Fruit fly (Drosophila melanogaster) whole organism, adult: Measurements from ENCODE around the gene CG11693.

Experiments
- Crg-1 ChIP-seq: fragments of 200-800 bp; sonication (Bioruptor generic); optimal IDR thresholded peaks from 2 replicates; lab custom pipeline; 2016; ENCODE audit warnings: missing biosample characterization, missing genetic modification characterization
- bab1 ChIP-seq: fragments of 200-800 bp; sonication (Bioruptor generic); optimal IDR thresholded peaks from 3 replicates; lab custom pipeline; 2019; ENCODE audit warnings: missing biosample characterization, mild to moderate bottlenecking, missing genetic modification characterization, moderate library complexity
- ovo ChIP-seq: fragments of 200-800 bp; sonication (Bioruptor generic); optimal IDR thresholded peaks from 2 replicates; lab custom pipeline; 2016; ENCODE audit warnings: missing biosample characterization, missing genetic modification characterization
- pad ChIP-seq: fragments of 200-800 bp; sonication (Bioruptor generic); optimal IDR thresholded peaks from 3 replicates; lab custom pipeline; 2017; ENCODE audit warnings: missing biosample characterization, missing genetic modification characterization, mild to moderate bottlenecking, moderate library complexity, missing genetic modification reagents
- tj ChIP-seq: fragments of 200-800 bp; sonication (Bioruptor generic); optimal IDR thresholded peaks from 3 replicates; lab custom pipeline; 2017; ENCODE audit warnings: missing biosample characterization, mild to moderate bottlenecking, missing genetic modification characterization, moderate library complexity

DNA sequence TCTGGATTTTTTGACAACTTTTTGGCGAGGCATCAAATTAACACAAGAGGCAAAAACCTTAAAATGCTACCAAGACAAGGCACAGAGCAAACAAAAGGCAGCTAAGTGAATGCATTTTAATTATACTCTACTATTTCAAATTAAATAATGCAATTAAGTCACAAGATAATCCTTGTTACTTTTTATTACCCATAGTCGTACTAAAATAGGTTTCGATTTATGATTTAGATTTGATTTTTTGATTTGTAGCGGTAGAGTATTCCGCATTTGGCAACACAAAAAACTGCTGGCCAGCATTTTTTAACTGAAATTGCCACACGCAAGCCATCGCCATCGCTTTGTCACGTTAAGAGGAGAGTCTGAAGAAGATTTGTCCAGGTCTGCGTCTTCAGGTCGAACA, 27.9 kb downstream of the CG11693 start:
- no peak for TF ChIP-seq ovo
- no peak for TF ChIP-seq pad (GFP tag; lab: Kevin White, UChicago)
- no peak for TF ChIP-seq tj (GFP tag; lab: Kevin White, UChicago)
- TF ChIP-seq bab1 (GFP tag; lab: Kevin White, UChicago), result no peak
- no peak for TF ChIP-seq Crg-1 (GFP tag; lab: Kevin White, UChicago)
